Fruit fly (Drosophila melanogaster): Measurements from ENCODE around the gene CG12025.

Gene CG12025

dm6 chr3L:1905273-1905672 is 40.0 kb downstream of the CG12025 start:
- TF ChIP-seq psq (optimal IDR thresholded peaks at IDR 0.05) = no peak
- no peak for TF ChIP-seq insv (optimal IDR thresholded peaks at IDR 0.05)
- TF ChIP-seq Myc (optimal IDR thresholded peaks at IDR 0.05) = no peak
- TF ChIP-seq h (optimal IDR thresholded peaks at IDR 0.05) = no peak
- TF ChIP-seq ttk (optimal IDR thresholded peaks at IDR 0.05) = no peak
- no peak for TF ChIP-seq Sin3A (optimal IDR thresholded peaks at IDR 0.05)

dm6 chr3L:1906208-1906607 is 41.0 kb downstream of the CG12025 start:
- TF ChIP-seq Myc (optimal IDR thresholded peaks at IDR 0.05) (no peak), Sin3A (optimal IDR thresholded peaks at IDR 0.05) (no peak), psq (optimal IDR thresholded peaks at IDR 0.05) (no peak), h (optimal IDR thresholded peaks at IDR 0.05) (no peak), ttk (optimal IDR thresholded peaks at IDR 0.05) (no peak), insv (optimal IDR thresholded peaks at IDR 0.05) (no peak)

DNA sequence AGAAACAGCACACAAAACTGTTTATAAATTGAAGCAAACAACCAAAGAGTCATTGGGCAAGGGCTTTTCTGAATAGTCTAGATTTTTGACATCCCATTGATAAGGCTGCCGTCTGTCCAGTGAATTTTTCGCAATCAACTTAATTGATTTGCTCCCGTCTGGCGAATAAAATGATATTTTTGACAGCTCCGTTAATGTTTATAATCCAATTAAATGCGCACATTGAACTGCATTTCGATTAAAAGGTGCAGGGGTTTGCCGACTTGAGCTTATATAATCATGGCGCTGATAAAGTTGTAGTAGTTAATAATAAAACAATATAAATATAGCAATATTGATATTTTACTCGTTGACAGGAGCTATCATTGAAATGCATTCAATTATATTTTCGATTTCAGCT is 43.8 kb downstream of the CG12025 start:
- TF ChIP-seq Sin3A (optimal IDR thresholded peaks at IDR 0.05) = no peak
- TF ChIP-seq ttk (optimal IDR thresholded peaks at IDR 0.05) = no peak
- no peak for TF ChIP-seq Myc (optimal IDR thresholded peaks at IDR 0.05)
- TF ChIP-seq insv (optimal IDR thresholded peaks at IDR 0.05) = no peak
- no peak for TF ChIP-seq psq (optimal IDR thresholded peaks at IDR 0.05)
- TF ChIP-seq h (optimal IDR thresholded peaks at IDR 0.05) = no peak

DNA sequence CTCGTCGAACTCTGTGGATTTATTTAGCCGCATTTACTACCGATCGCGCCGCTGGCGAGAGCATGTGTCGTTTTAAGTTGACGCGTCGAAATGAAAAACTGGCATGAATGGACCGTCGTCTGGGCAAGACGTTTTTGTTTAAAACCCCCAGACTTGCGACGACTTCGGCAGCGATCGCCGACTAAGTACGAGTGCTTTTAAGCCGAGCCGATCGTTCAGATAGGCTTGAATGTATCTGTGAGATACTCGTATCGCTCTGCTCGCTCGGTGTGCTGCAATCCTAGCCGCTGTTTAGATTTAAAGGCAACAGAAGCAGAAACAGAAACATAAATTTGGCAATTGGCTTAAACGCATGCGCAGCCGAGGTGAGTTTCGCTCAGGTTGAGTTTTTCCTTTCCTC is 44.9 kb downstream of the CG12025 start, which contains the start of gene dsb:
Gene dsb (minus strand): TSS at position 91 of the 400 bp plus-strand sequence.
- TF ChIP-seq insv (optimal IDR thresholded peaks at IDR 0.05) = no peak
- no peak for TF ChIP-seq psq (optimal IDR thresholded peaks at IDR 0.05)
- no peak for TF ChIP-seq Sin3A (optimal IDR thresholded peaks at IDR 0.05)
- no peak for TF ChIP-seq h (optimal IDR thresholded peaks at IDR 0.05)
- TF ChIP-seq Myc (optimal IDR thresholded peaks at IDR 0.05) = no peak
- no peak for TF ChIP-seq ttk (optimal IDR thresholded peaks at IDR 0.05)

- TF ChIP-seq ttk (optimal IDR thresholded peaks at IDR 0.05) (no peak), h (optimal IDR thresholded peaks at IDR 0.05) (no peak), insv (optimal IDR thresholded peaks at IDR 0.05) (no peak), Myc (optimal IDR thresholded peaks at IDR 0.05) (no peak), Sin3A (optimal IDR thresholded peaks at IDR 0.05) (no peak), psq (optimal IDR thresholded peaks at IDR 0.05) (no peak)
Observed at dm6 chr3L:1914668-1915067, 49.4 kb downstream of the CG12025 start.

DNA sequence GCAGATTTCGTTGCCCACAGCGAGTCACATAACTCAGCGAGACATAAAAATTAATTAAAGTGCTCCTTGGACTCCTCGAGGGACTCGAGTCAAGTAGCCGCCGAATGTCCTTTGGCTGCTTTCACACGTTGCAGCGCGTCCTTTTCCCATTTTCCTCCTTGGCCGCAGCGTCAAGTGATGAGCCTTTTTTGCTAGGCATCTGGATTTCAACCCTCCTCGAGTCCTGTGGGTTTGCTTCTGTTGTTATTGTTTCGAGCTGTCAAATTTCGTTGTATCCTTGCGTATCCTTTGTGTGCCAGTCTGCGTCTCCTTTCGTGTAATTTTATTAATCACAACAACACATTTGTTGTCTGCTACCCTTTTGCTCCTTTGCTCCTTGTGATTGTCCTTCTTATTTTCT is 51.4 kb downstream of the CG12025 start:
- TF ChIP-seq psq (optimal IDR thresholded peaks at IDR 0.05) (no peak), h (optimal IDR thresholded peaks at IDR 0.05) (no peak), ttk (optimal IDR thresholded peaks at IDR 0.05) (no peak), Sin3A (optimal IDR thresholded peaks at IDR 0.05) (no peak), insv (optimal IDR thresholded peaks at IDR 0.05) (no peak), Myc (optimal IDR thresholded peaks at IDR 0.05) (no peak)

Data from Kc167 (cell line).